Fruit fly (Drosophila melanogaster): Measurements from ENCODE around the gene Syx8.

- no peak for TF ChIP-seq Ets21C (GFP tag; optimal IDR thresholded peaks at IDR 0.05)
- TF ChIP-seq OdsH (GFP tag; optimal IDR thresholded peaks at IDR 0.05): no peak
- TF ChIP-seq CG11762 (GFP tag; optimal IDR thresholded peaks at IDR 0.05; ENCODE audit: insufficient read depth): no peak
- TF ChIP-seq Gug (GFP tag; IDR thresholded peaks at IDR 0.05): no peak
- no peak for TF ChIP-seq CG31627 (GFP tag; optimal IDR thresholded peaks at IDR 0.05)
- no peak for TF ChIP-seq lz (GFP tag; optimal IDR thresholded peaks at IDR 0.05)
Measured at dm6 chr3L:16571014-16571738, 15.7 kb downstream of the Syx8 start.

Measured in whole organism, prepupa.